Fruit fly (Drosophila melanogaster) whole organism, embryonic: ENCODE measurements around the gene CG15927.

Experiments used
- CG15514 ChIP-seq: fragments of 200-800 bp; sonication (Bioruptor generic); optimal IDR thresholded peaks from 3 replicates; lab custom pipeline; 2017; ENCODE audit warnings: missing biosample characterization, missing genetic modification characterization, mild to moderate bottlenecking, moderate library complexity, missing genetic modification reagents
- dm ChIP-seq: fragments of 200-800 bp; sonication (Bioruptor generic); optimal IDR thresholded peaks from 3 replicates; lab custom pipeline; 2016; ENCODE audit warnings: missing biosample characterization, missing genetic modification characterization
- sens ChIP-seq: fragments of 200-800 bp; sonication (Bioruptor generic); peaks from one replicate; lab custom pipeline; 2016; ENCODE audit warnings: missing biosample characterization, missing genetic modification characterization

CG15927 gene

dm6 chrX:12498101-12498500, 43.6 kb downstream of the CG15927 start:
- TF ChIP-seq dm = no peak
- TF ChIP-seq sens (GFP tag; lab: Kevin White, UChicago) = peak; percentile 2
- no peak for TF ChIP-seq CG15514 (GFP tag; lab: Kevin White, UChicago)
